Worm (Caenorhabditis elegans) whole organism, L4 larva: ENCODE data around the gene W07G4.5.

ENCODE experiments used
- attf-4 ChIP-seq: sonication (generic microtip); optimal IDR thresholded peaks from 3 replicates; lab custom pipeline; 2017; ENCODE audit warnings: missing biosample characterization, missing genetic modification characterization
- ceh-28 ChIP-seq: fragments of 150-350 bp; optimal IDR thresholded peaks from 2 replicates; lab custom pipeline; 2014; ENCODE audit warnings: missing biosample characterization, missing genetic modification reagents, missing genetic modification characterization
- dmd-6 ChIP-seq: fragments of 200-800 bp; sonication (Bioruptor generic); IDR thresholded peaks from 2 replicates; pipeline ENCODE4 v1.3.6; 2022; ENCODE audit warnings: missing genetic modification reagents, missing genetic modification characterization, missing compliant biosample characterization
- duxl-1 ChIP-seq: sonication (generic microtip); optimal IDR thresholded peaks from 2 replicates; lab custom pipeline; 2016; ENCODE audit warnings: mild to moderate bottlenecking, missing genetic modification characterization, moderate library complexity, missing compliant biosample characterization; ENCODE audit not compliant: poor library complexity
- fos-1 ChIP-seq: fragments of 150-350 bp; optimal IDR thresholded peaks from 2 replicates; lab custom pipeline; 2014; ENCODE audit warnings: missing biosample characterization, missing genetic modification characterization
- lin-39 ChIP-seq: fragments of 150-350 bp; optimal IDR thresholded peaks from 2 replicates; lab custom pipeline; 2014; ENCODE audit warnings: missing biosample characterization, missing genetic modification reagents, missing genetic modification characterization
- skn-1 ChIP-seq: fragments of 150-350 bp; optimal IDR thresholded peaks from 2 replicates; lab custom pipeline; 2014; ENCODE audit warnings: missing biosample characterization, missing genetic modification characterization

ce11 chrV:13061836-13062235 is 14.1 kb downstream of the W07G4.5 start, which contains the start of gene F42E8.1:
- TF ChIP-seq attf-4 (tag; lab: Kevin White, UChicago) (no peak), skn-1 (tag; lab: Kevin White, UChicago) (no peak), lin-39 (tag; lab: Kevin White, UChicago) (no peak), dmd-6 (no peak), ceh-28 (tag; lab: Kevin White, UChicago) (no peak), duxl-1 (tag; lab: Kevin White, UChicago) (no peak), fos-1 (tag; lab: Kevin White, UChicago) (no peak)
